Worm (Caenorhabditis elegans): ENCODE results near the gene ZK250.2.
"Not testable (repeated sequence)": the region's sequence is repeated elsewhere in the genome, so short reads cannot be mapped to it uniquely, and the experiment has no call there.

Gene ZK250.2

ce11 chrII:1948393-1948792, at the start of gene ZK250.2:
TSS of gene ZK250.2 (plus strand) at chrII:1948693.
- not testable (repeated sequence) for TF ChIP-seq ZK546.5, tbx-2, egl-27 (tag; optimal IDR thresholded peaks at IDR 0.05)

ce11 chrII:1899934-1900333, 48.6 kb upstream of the ZK250.2 start, which contains the start of gene math-24:
TSS of gene math-24 (plus strand) at chrII:1900234.
- TF ChIP-seq R02D3.7 (tag; optimal IDR thresholded peaks at IDR 0.05) (no peak), nhr-12 (tag; optimal IDR thresholded peaks at IDR 0.05) (no peak), ZK546.5 (tag; optimal IDR thresholded peaks at IDR 0.05) (no peak)

ce11 chrII:1901981-1902380, 46.5 kb upstream of the ZK250.2 start, which contains the start of gene math-23:
TSS of gene math-23 (plus strand) at chrII:1902281.
- TF ChIP-seq zag-1 (tag; optimal IDR thresholded peaks at IDR 0.05) (no peak), eor-1 (tag; optimal IDR thresholded peaks at IDR 0.05) (no peak), elt-2 (tag; optimal IDR thresholded peaks at IDR 0.05) (no peak), R02D3.7 (tag; optimal IDR thresholded peaks at IDR 0.05) (no peak), egl-27 (tag; optimal IDR thresholded peaks at IDR 0.05) (no peak), ZK546.5 (tag; optimal IDR thresholded peaks at IDR 0.05) (no peak), ztf-4 (tag; optimal IDR thresholded peaks at IDR 0.05) (no peak), fos-1 (tag; optimal IDR thresholded peaks at IDR 0.05) (no peak), nhr-12 (tag; optimal IDR thresholded peaks at IDR 0.05) (no peak), nhr-28 (tag; optimal IDR thresholded peaks at IDR 0.05) (no peak)

- TF ChIP-seq pqm-1 (tag; optimal IDR thresholded peaks at IDR 0.05) (peak; percentile 16), nhr-28 (tag; optimal IDR thresholded peaks at IDR 0.05) (no peak)
Measured at ce11 chrII:1905104-1905503, 43.4 kb upstream of the ZK250.2 start, which contains the start of gene math-22. TSS of gene math-22 (plus strand) at chrII:1905404.

- no peak for TF ChIP-seq tbx-2 (tag; optimal IDR thresholded peaks at IDR 0.05)
Measured at ce11 chrII:1912741-1913140, 35.8 kb upstream of the ZK250.2 start, which contains the start of gene math-31. TSS of gene math-31 (minus strand) at chrII:1912841.

ce11 chrII:1917862-1918261, 30.6 kb upstream of the ZK250.2 start, which contains the start of gene bath-4:
TSS of gene bath-4 (minus strand) at chrII:1917962.
- TF ChIP-seq nhr-77 (tag; optimal IDR thresholded peaks at IDR 0.05), result no peak
- TF ChIP-seq elt-3 (tag; optimal IDR thresholded peaks at IDR 0.05), result no peak
- TF ChIP-seq ceh-16 (tag; optimal IDR thresholded peaks at IDR 0.05), result no peak
- no peak for TF ChIP-seq R02D3.7 (tag; optimal IDR thresholded peaks at IDR 0.05)
- no peak for TF ChIP-seq pqm-1 (tag; optimal IDR thresholded peaks at IDR 0.05)
- no peak for TF ChIP-seq ceh-28 (tag; optimal IDR thresholded peaks at IDR 0.05)
- no peak for TF ChIP-seq snpc-4 (tag; optimal IDR thresholded peaks at IDR 0.05)

ce11 chrII:1921018-1921417, 27.5 kb upstream of the ZK250.2 start, which contains the start of gene bath-7:
TSS of gene bath-7 (minus strand) at chrII:1921118.
- no peak for TF ChIP-seq ama-1 (optimal IDR thresholded peaks at IDR 0.05)
- no peak for TF ChIP-seq eor-1 (tag; optimal IDR thresholded peaks at IDR 0.05)
- TF ChIP-seq pqm-1 (tag; optimal IDR thresholded peaks at IDR 0.05), result no peak

ce11 chrII:1922665-1923187, 25.8 kb upstream of the ZK250.2 start, which contains the start of the genes bath-2 and F52C6.4:
TSS of gene bath-2 (minus strand) at chrII:1922765.
TSS of gene F52C6.4 (plus strand) at chrII:1923137.
- TF ChIP-seq elt-3 (tag; optimal IDR thresholded peaks at IDR 0.05) (no peak), ceh-28 (tag; optimal IDR thresholded peaks at IDR 0.05) (no peak), jun-1 (tag; optimal IDR thresholded peaks at IDR 0.05) (no peak), pha-4 (tag; optimal IDR thresholded peaks at IDR 0.05) (no peak), mml-1 (tag; optimal IDR thresholded peaks at IDR 0.05) (no peak), nhr-25 (tag; optimal IDR thresholded peaks at IDR 0.05) (no peak), ceh-9 (tag; optimal IDR thresholded peaks at IDR 0.05) (no peak), nhr-77 (tag; optimal IDR thresholded peaks at IDR 0.05) (no peak), egl-5 (tag; optimal IDR thresholded peaks at IDR 0.05) (no peak), skn-1 (tag; optimal IDR thresholded peaks at IDR 0.05) (no peak), fos-1 (tag; optimal IDR thresholded peaks at IDR 0.05) (no peak), ZK546.5 (tag; optimal IDR thresholded peaks at IDR 0.05) (no peak)

Measured in whole organism, L3 larva.